Worm (Caenorhabditis elegans): ENCODE data around the gene C16A3.5.

DNA sequence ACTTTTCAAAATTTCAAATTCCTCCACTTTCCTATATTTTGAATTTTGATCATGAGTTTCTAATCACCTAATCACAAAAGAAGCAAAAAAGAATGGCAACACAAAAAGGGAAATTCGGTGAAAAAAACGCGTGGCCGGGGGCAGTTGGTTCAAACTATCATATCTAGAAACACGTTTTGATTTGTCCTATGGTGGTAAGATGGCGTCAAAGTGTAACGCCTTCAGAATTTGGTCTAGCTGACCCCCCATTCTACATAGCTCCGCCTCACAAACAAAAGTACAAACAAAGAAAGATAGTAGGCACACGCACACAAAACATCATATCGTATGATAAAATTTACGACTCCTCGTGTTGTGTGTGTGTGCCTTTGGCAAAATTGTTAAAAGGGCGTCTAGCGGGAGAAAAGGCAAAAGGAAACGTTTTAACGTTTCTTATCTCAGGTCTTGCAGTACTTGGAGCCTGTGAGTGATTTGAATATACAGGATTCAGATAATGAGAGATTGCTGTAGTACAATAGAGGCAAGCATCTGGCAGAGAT is 41.5 kb downstream of the C16A3.5 start:
- TF ChIP-seq lin-39 (tag; optimal IDR thresholded peaks at IDR 0.05) (no peak), aly-2 (tag; optimal IDR thresholded peaks at IDR 0.05) (no peak), sea-2 (GFP tag; optimal IDR thresholded peaks at IDR 0.05) (no peak), nhr-11 (tag; optimal IDR thresholded peaks at IDR 0.05) (no peak), ama-1 (optimal IDR thresholded peaks at IDR 0.05) (no peak), R02D3.7 (tag; optimal IDR thresholded peaks at IDR 0.05) (no peak), snpc-4 (tag; optimal IDR thresholded peaks at IDR 0.05) (no peak), lsy-12 (tag; optimal IDR thresholded peaks at IDR 0.05) (no peak), unc-62 (GFP tag; optimal IDR thresholded peaks at IDR 0.05) (no peak), jun-1 (tag; optimal IDR thresholded peaks at IDR 0.05) (no peak)

All from whole organism, L3 larva.